Worm (Caenorhabditis elegans) whole organism, L2 larva: ENCODE measurements around the gene znf-706.

Experiments used
- C34F6.9 ChIP-seq: fragments of 150-350 bp; optimal IDR thresholded peaks from 2 replicates; lab custom pipeline; 2014; ENCODE audit warnings: missing biosample characterization, missing genetic modification characterization
- F13H6.1 ChIP-seq: sonication (generic microtip); optimal IDR thresholded peaks from 2 replicates; lab custom pipeline; 2016; ENCODE audit warnings: missing genetic modification characterization, missing compliant biosample characterization
- alr-1 ChIP-seq: fragments of 150-350 bp; optimal IDR thresholded peaks from 2 replicates; lab custom pipeline; 2014; ENCODE audit warnings: missing biosample characterization, missing genetic modification characterization
- ama-1 ChIP-seq: fragments of 150-350 bp; optimal IDR thresholded peaks from 2 replicates; lab custom pipeline; 2018; ENCODE audit warnings: inconsistent platforms
- blmp-1 ChIP-seq: sonication (generic microtip); optimal IDR thresholded peaks from 2 replicates; lab custom pipeline; 2017; ENCODE audit warnings: missing genetic modification characterization, mild to moderate bottlenecking, missing compliant biosample characterization, antibody characterized with exemption, moderate library complexity; ENCODE audit not compliant: insufficient read depth
- dmd-4 ChIP-seq: sonication (generic microtip); optimal IDR thresholded peaks from 2 replicates; lab custom pipeline; 2017; ENCODE audit warnings: missing biosample characterization, missing genetic modification characterization
- fos-1 ChIP-seq: fragments of 150-350 bp; optimal IDR thresholded peaks from 2 replicates; lab custom pipeline; 2014; ENCODE audit warnings: missing biosample characterization, missing genetic modification characterization
- gmeb-1 ChIP-seq: fragments of 150-350 bp; optimal IDR thresholded peaks from 2 replicates; lab custom pipeline; 2014; ENCODE audit warnings: missing biosample characterization, missing genetic modification characterization
- lin-39 ChIP-seq: fragments of 150-350 bp; optimal IDR thresholded peaks from 2 replicates; lab custom pipeline; 2014; ENCODE audit warnings: missing biosample characterization, missing genetic modification reagents, missing genetic modification characterization
- lsy-2 ChIP-seq, 2 experiments: fragments of 150-350 bp in 1 of 2; sonication (generic microtip) in 1 of 2; optimal IDR thresholded peaks; 2 replicates each; lab custom pipeline; 2014 to 2017; ENCODE audit warnings: missing biosample characterization in 2 of 2, missing genetic modification characterization in 2 of 2
- mab-5 ChIP-seq: fragments of 150-350 bp; optimal IDR thresholded peaks from 2 replicates; lab custom pipeline; 2014; ENCODE audit warnings: missing biosample characterization, missing genetic modification characterization
- mdl-1 ChIP-seq, 2 experiments: fragments of 150-350 bp in 1 of 2; sonication (generic microtip) in 1 of 2; optimal IDR thresholded peaks; 2 replicates each; lab custom pipeline; 2017; ENCODE audit warnings: missing biosample characterization in 2 of 2, missing genetic modification characterization in 2 of 2
- nhr-10 ChIP-seq: sonication (generic microtip); optimal IDR thresholded peaks from 2 replicates; lab custom pipeline; 2017; ENCODE audit warnings: missing biosample characterization, missing genetic modification characterization
- nhr-11 ChIP-seq: fragments of 150-350 bp; optimal IDR thresholded peaks from 2 replicates; lab custom pipeline; 2014; ENCODE audit warnings: missing biosample characterization, missing genetic modification characterization
- nhr-12 ChIP-seq: fragments of 150-350 bp; optimal IDR thresholded peaks from 2 replicates; lab custom pipeline; 2014; ENCODE audit warnings: missing biosample characterization, missing genetic modification characterization
- nhr-129 ChIP-seq: fragments of 150-350 bp; optimal IDR thresholded peaks from 2 replicates; lab custom pipeline; 2014; ENCODE audit warnings: missing biosample characterization, missing genetic modification characterization
- nhr-21 ChIP-seq: fragments of 150-350 bp; optimal IDR thresholded peaks from 2 replicates; lab custom pipeline; 2014; ENCODE audit warnings: missing biosample characterization, missing genetic modification characterization
- nhr-237 ChIP-seq: fragments of 150-350 bp; optimal IDR thresholded peaks from 2 replicates; lab custom pipeline; 2014; ENCODE audit warnings: missing biosample characterization, missing genetic modification characterization
- nhr-25 ChIP-seq: fragments of 150-350 bp; sonication (generic microtip); optimal IDR thresholded peaks from 3 replicates; lab custom pipeline; 2014; ENCODE audit warnings: missing biosample characterization, missing genetic modification characterization
- sem-4 ChIP-seq: fragments of 150-350 bp; optimal IDR thresholded peaks from 2 replicates; lab custom pipeline; 2014; ENCODE audit warnings: missing biosample characterization, missing genetic modification reagents, missing genetic modification characterization
- sma-3 ChIP-seq: sonication (generic microtip); optimal IDR thresholded peaks from 2 replicates; lab custom pipeline; 2016; ENCODE audit warnings: missing genetic modification reagents, missing genetic modification characterization, missing compliant biosample characterization
- sma-9 ChIP-seq, 2 experiments: fragments of 150-350 bp in 1 of 2; sonication (generic microtip) in 1 of 2; optimal IDR thresholded peaks; 2 replicates each; lab custom pipeline; 2014 to 2016; ENCODE audit warnings: missing genetic modification characterization in 2 of 2, mild to moderate bottlenecking in 1 of 2, missing biosample characterization in 1 of 2, missing compliant biosample characterization in 1 of 2, missing genetic modification reagents in 1 of 2, moderate library complexity in 1 of 2
- unc-55 ChIP-seq: fragments of 150-350 bp; sonication (generic microtip); optimal IDR thresholded peaks from 3 replicates; lab custom pipeline; 2014; ENCODE audit warnings: missing biosample characterization, missing genetic modification reagents, missing genetic modification characterization
- zag-1 ChIP-seq: fragments of 150-350 bp; optimal IDR thresholded peaks from 2 replicates; lab custom pipeline; 2014; ENCODE audit warnings: missing biosample characterization, missing genetic modification characterization
- ztf-1 ChIP-seq: fragments of 200-800 bp; sonication (Bioruptor generic); conservative IDR thresholded peaks from 2 replicates; pipeline ENCODE4 v1.3.6; 2022; ENCODE audit warnings: missing genetic modification characterization, missing compliant biosample characterization
- ztf-4 ChIP-seq: fragments of 150-350 bp; optimal IDR thresholded peaks from 2 replicates; lab custom pipeline; 2014; ENCODE audit warnings: missing biosample characterization, missing genetic modification characterization

znf-706 gene

DNA sequence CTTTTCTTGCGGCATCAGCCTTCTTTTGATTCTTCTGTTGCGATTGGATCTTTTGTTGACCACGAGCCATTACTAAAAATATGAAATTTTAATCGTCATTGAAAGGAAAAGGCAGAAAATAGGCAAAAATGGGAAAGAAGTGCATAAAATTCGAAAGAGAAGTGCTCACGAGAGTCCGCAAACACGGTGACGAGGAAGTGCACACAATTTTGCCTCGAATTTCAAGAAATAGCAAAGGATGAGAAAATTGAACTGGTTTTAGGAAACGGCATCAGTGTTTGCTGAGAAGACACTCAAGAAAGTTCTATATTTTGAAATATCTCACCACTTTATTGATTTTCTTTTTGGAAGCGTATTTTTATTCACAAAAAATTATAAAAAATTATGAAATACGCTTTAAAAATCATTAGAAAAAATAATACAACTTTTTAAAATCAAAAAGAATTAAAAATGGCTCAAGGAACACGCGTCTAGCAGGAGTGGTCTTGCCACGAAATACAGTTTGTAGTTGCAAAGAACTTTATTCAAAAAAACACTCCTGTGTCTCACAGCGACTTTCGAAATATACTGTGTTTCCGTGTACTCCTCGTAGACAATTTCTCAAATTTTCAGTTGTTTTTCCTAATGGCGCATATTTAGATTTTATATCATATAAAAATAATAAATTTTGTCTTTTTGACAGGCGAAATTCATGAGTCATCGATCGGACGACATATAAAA lies at the start of gene znf-706, which contains the start of gene cpna-3:
TSS of gene znf-706 (minus strand) at position 72 of the 720 bp plus-strand sequence.
TSS of gene cpna-3 (plus strand) at position 683 of the 720 bp plus-strand sequence.
- TF ChIP-seq nhr-129 (tag; lab: Kevin White, UChicago) (peak; percentile 46), nhr-21 (no peak), lsy-2 (tag; optimal IDR thresholded peaks at IDR 0.05; lab: Kevin White, UChicago) (peak in 1 of 2 experiments; percentile 51), ztf-1 (GFP tag; lab: Robert Waterston, UW) (no peak), F13H6.1 (tag; lab: Kevin White, UChicago) (no peak), C34F6.9 (tag; lab: Kevin White, UChicago) (peak; percentile 55), gmeb-1 (tag; lab: Kevin White, UChicago) (peak; percentile 40), unc-55 (GFP tag; lab: Kevin White, UChicago) (peak; percentile 62)

DNA sequence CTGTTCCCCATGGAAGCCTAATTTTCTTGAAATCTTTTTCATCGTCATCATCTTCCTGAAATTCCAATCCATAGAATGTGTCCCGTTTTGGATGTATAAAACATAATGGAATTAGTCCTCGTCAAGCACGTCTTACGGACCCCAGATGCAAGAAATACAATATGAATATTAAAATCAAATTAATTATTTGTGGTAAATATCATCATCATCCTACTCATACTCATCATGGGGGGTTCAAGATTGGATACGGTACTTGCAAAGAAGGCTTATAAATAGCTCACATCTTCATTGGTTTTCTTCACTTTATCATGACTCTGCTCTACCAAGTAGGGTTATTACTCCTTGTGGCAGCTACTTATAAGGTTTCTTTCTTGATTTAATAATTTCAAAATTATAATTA lies 48.4 kb upstream of the znf-706 start, which contains the start of gene flp-1:
TSS of gene flp-1 (plus strand) at position 301 of the 400 bp plus-strand sequence.
- TF ChIP-seq alr-1 (tag; lab: Kevin White, UChicago) (no peak), F13H6.1 (tag; lab: Kevin White, UChicago) (no peak), nhr-10 (tag; lab: Kevin White, UChicago) (no peak), fos-1 (no peak), nhr-129 (tag; lab: Kevin White, UChicago) (no peak)

DNA sequence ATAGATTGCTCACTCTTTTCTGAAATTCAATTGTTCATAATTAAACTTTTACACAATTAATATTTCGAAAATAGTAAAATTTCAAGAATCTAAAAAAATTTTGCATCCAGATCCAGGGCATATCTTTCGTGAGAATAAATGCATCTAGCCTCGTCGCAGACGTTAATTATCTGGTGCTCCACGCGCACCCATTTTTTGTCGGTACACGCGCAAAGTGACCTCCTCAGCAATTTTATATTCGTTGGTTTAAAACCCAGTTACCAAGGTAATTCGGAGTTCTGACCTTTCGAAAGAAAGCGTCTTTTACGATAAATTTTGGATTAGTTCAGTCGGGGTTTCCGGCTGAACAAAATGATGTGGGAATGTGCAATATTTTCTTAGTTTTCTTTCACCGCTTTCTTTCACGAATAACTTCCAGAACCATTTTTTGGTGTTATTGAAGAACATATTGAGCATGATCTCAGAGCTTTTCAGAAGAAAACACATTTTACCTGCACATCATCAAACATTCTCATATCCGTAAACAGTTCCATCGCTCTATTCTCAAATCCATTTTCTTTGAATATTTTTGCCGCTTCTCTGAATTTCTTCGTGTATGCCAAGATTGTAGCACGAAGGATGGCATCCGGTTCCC lies 44.3 kb upstream of the znf-706 start:
- TF ChIP-seq sma-3 (GFP tag; lab: Kevin White, UChicago): no peak

DNA sequence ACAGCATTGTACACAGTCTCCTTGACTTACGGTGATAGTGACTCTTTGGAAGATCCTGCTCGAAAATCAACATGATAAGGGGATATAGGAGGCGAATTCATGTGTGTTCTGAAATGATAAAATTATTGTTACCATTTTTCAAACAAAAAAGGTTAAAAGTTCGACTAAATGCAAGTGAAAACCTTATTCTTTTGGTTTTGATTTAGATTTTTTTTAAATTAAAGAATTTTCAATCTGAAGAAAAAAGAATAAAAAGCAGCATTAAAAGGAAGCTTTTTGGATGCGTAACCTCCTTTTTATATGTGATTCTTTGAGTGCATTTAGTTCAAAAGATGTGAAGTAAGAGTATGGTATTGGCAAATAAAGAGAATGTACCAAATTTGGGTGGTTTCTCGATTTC lies 39.3 kb upstream of the znf-706 start, which contains the start of gene delm-1:
TSS of gene delm-1 (minus strand) at position 101 of the 400 bp plus-strand sequence.
- TF ChIP-seq sem-4 (no peak), ztf-4 (tag; lab: Kevin White, UChicago) (no peak), sma-9 (GFP tag; optimal IDR thresholded peaks at IDR 0.05; lab: Kevin White, UChicago) (no peak), sma-9 (tag; optimal IDR thresholded peaks at IDR 0.05; lab: Kevin White, UChicago) (no peak), ama-1 (lab: Kevin White, UChicago) (no peak), nhr-25 (no peak), fos-1 (no peak), lin-39 (tag; lab: Kevin White, UChicago) (no peak), dmd-4 (tag; lab: Kevin White, UChicago) (no peak), blmp-1 (tag; lab: Kevin White, UChicago) (no peak)

DNA sequence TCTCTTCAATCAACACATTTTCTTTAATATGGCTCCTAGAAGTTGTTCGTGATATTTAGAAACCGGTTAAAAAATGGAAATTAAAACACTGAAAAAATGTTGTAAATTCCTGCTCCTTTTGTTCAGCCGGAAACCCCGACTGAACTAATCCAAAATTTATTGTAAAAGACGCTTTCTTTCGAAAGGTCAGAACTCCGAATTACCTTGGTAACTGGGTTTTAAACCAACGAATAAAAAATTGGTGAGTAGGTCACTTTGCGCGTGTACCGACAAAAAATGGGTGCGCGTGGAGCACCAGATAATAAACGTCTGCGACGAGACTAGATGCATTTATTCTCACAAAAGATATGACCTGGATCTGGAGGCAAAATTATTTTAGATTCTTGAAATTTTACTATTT lies 34.6 kb upstream of the znf-706 start:
- TF ChIP-seq nhr-12 (tag; lab: Kevin White, UChicago) (no peak), gmeb-1 (tag; lab: Kevin White, UChicago) (no peak), nhr-237 (no peak), zag-1 (no peak), alr-1 (tag; lab: Kevin White, UChicago) (no peak), blmp-1 (tag; lab: Kevin White, UChicago) (no peak), sma-9 (GFP tag; optimal IDR thresholded peaks at IDR 0.05; lab: Kevin White, UChicago) (no peak), sma-9 (tag; optimal IDR thresholded peaks at IDR 0.05; lab: Kevin White, UChicago) (no peak), nhr-11 (tag; lab: Kevin White, UChicago) (no peak), ama-1 (lab: Kevin White, UChicago) (no peak)

DNA sequence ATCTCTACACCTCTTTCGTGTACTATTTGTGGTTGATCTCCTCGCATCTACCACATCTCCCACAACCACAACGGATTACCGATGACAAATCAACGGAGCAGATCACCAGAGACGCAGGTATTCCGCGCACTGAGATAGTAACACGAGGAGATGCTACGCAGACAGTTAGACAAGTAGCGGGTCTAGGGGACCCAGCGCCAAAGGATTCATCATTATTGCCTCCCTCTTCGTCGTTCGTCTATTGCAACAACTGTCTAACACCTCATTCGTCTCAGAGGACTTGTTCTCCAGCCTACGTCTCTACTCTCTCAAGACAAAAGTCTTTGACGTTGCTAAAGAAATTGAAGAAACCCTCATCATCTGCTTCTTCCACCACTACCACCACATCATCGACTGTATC lies 25.5 kb upstream of the znf-706 start:
- TF ChIP-seq nhr-21: peak; percentile 67
- TF ChIP-seq alr-1 (tag; lab: Kevin White, UChicago): no peak
- TF ChIP-seq gmeb-1 (tag; lab: Kevin White, UChicago): no peak
- TF ChIP-seq sma-9 (GFP tag; optimal IDR thresholded peaks at IDR 0.05; lab: Kevin White, UChicago): peak; percentile 56
- TF ChIP-seq sma-9 (tag; optimal IDR thresholded peaks at IDR 0.05; lab: Kevin White, UChicago): no peak
- peak; percentile 77 for TF ChIP-seq nhr-129 (tag; lab: Kevin White, UChicago)
- TF ChIP-seq C34F6.9 (tag; lab: Kevin White, UChicago): peak; percentile 64
- TF ChIP-seq nhr-11 (tag; lab: Kevin White, UChicago): no peak
- peak; percentile 58 for TF ChIP-seq F13H6.1 (tag; lab: Kevin White, UChicago)
- TF ChIP-seq blmp-1 (tag; lab: Kevin White, UChicago): peak; percentile 48
- peak; percentile 69 for TF ChIP-seq fos-1
- no peak for TF ChIP-seq mab-5 (tag; lab: Kevin White, UChicago)
- TF ChIP-seq lsy-2 (tag; optimal IDR thresholded peaks at IDR 0.05; lab: Kevin White, UChicago): peak in 1 of 2 experiments; percentile 50
- TF ChIP-seq nhr-25: peak; percentile 49
- TF ChIP-seq sma-3 (GFP tag; lab: Kevin White, UChicago): peak; percentile 71
- TF ChIP-seq mdl-1 (tag; optimal IDR thresholded peaks at IDR 0.05; lab: Kevin White, UChicago): peak; percentile 66 to 79
